Fruit fly (Drosophila melanogaster) whole organism, embryonic: ENCODE measurements around the gene Cnep1r2.

ENCODE experiments used
- CG1024 ChIP-seq: fragments of 200-800 bp; sonication (Bioruptor generic); IDR thresholded peaks from 2 replicates; pipeline ENCODE4 v1.3.6; 2022; ENCODE audit warnings: missing biosample characterization, missing genetic modification characterization
- CG14050 ChIP-seq: fragments of 200-800 bp; sonication (Bioruptor generic); IDR thresholded peaks from 3 replicates; pipeline ENCODE4 v1.3.6; 2022; ENCODE audit warnings: missing biosample characterization, missing genetic modification characterization
- CG17361 ChIP-seq: fragments of 200-800 bp; sonication (Bioruptor generic); IDR thresholded peaks from 3 replicates; pipeline ENCODE4 v1.3.6; 2022; ENCODE audit warnings: missing biosample characterization, missing genetic modification characterization
- CG2199 ChIP-seq: fragments of 200-800 bp; sonication (Bioruptor generic); IDR thresholded peaks from 3 replicates; pipeline ENCODE4 v1.3.6; 2022; ENCODE audit warnings: missing biosample characterization, missing genetic modification characterization
- CG30403 ChIP-seq: fragments of 200-800 bp; sonication (Bioruptor generic); optimal IDR thresholded peaks from 3 replicates; lab custom pipeline; 2016; ENCODE audit warnings: missing biosample characterization, missing genetic modification characterization
- CG3726 ChIP-seq: fragments of 200-800 bp; sonication (Bioruptor generic); IDR thresholded peaks from 3 replicates; pipeline ENCODE4, ENCODE4 v1.3.6; 2022; ENCODE audit warnings: missing biosample characterization, missing genetic modification characterization
- CG6654 ChIP-seq: fragments of 200-800 bp; sonication (Bioruptor generic); optimal IDR thresholded peaks from 2 replicates; lab custom pipeline; 2017; ENCODE audit warnings: missing biosample characterization, mild to moderate bottlenecking, missing genetic modification characterization
- Dll ChIP-seq: fragments of 200-800 bp; sonication (Bioruptor generic); IDR thresholded peaks from 4 replicates; pipeline ENCODE4 v1.3.6; 2022; ENCODE audit warnings: missing biosample characterization, missing genetic modification characterization; ENCODE audit not compliant: partially characterized antibody
- MBD-R2 ChIP-seq: fragments of 200-800 bp; sonication (Bioruptor generic); IDR thresholded peaks from 2 replicates; pipeline ENCODE4 v1.3.6; 2022; ENCODE audit warnings: missing biosample characterization, missing genetic modification characterization
- h ChIP-seq: fragments of >200 bp; optimal IDR thresholded peaks from 2 replicates; lab custom pipeline; 2017
- knrl ChIP-seq: fragments of 200-800 bp; sonication (Bioruptor generic); IDR thresholded peaks from 3 replicates; pipeline ENCODE4 v1.3.6; 2022; ENCODE audit warnings: missing biosample characterization, missing genetic modification characterization; ENCODE audit not compliant: partially characterized antibody
- stwl ChIP-seq: fragments of 200-800 bp; sonication (Bioruptor generic); optimal IDR thresholded peaks from 3 replicates; lab custom pipeline; 2018; ENCODE audit warnings: missing biosample characterization, mild to moderate bottlenecking, missing genetic modification characterization, moderate library complexity
- zen ChIP-seq: fragments of 200-800 bp; sonication (Bioruptor generic); optimal IDR thresholded peaks from 3 replicates; lab custom pipeline; 2018; ENCODE audit warnings: missing biosample characterization, mild to moderate bottlenecking, missing genetic modification characterization, moderate library complexity

DNA sequence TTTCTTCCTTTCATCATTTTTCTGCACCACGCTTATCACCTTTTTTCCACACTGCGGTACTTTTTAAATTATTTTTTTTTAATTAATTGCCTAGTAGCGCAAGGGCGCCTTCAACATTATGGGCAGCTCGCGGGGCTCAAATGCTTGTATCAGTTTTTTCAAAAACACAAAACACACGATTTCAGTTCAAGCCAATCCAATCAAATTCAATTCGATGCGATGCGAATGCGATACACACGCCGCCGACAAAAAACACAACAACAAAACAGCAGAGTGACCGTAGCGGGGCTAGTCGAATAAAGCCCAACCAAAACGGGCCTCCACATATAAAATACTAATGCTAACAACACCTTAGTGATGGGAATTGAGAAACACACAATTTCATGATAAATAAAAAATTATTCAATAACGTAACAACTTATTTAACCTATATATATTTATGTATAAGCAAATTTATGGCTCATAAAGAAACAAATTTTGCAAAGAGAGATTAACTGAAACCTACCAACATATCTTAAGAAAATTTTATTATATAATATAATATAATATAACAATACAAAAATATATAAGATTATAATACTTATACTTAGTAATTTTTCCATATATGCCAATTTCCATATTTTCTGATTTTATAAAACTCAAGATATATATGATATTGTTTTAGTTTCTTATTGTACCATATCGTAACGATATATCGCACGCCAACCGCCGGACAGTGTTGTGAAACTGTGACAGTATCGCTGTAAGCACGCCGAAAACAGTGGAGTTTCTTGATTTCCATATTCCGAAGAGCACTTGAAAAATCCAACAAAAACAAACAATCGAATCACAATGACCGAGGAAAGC is 23.0 kb downstream of the Cnep1r2 start, which contains the start of the genes CG32066 and CG8003:
- TF ChIP-seq h (lab: Kevin White, UChicago) (no peak), zen (tag; lab: Kevin White, UChicago) (no peak), stwl (tag; lab: Kevin White, UChicago) (peak; percentile 14), MBD-R2 (GFP tag; lab: Robert Waterston, UW) (peak; percentile 61), CG30403 (GFP tag; lab: Kevin White, UChicago) (peak; percentile 64), CG2199 (GFP tag; lab: Robert Waterston, UW) (peak; percentile 76), CG6654 (GFP tag; lab: Kevin White, UChicago) (no peak), knrl (GFP tag; lab: Robert Waterston, UW) (peak; percentile 92), CG17361 (GFP tag; lab: Robert Waterston, UW) (peak; percentile 66), CG14050 (0 out of 3 replicates have a peak, but pooled peaks have one; percentile 32), CG3726 (no peak), Dll (peak; percentile 94), CG1024 (no peak; the same call in 1 of the 2 replicates)
